Worm (Caenorhabditis elegans) whole organism, midembryonic: ENCODE results near the gene F11E6.8.

ENCODE experiments used
- T22C8.4 ChIP-seq: fragments of 200-800 bp; sonication (Bioruptor generic); IDR thresholded peaks from 2 replicates; pipeline ENCODE4 v1.3.6; 2022; ENCODE audit warnings: missing genetic modification characterization, missing compliant biosample characterization
- cog-1 ChIP-seq: sonication (generic microtip); optimal IDR thresholded peaks from 2 replicates; lab custom pipeline; 2016; ENCODE audit warnings: missing genetic modification characterization, missing compliant biosample characterization
- flt-1 ChIP-seq: fragments of 200-800 bp; sonication (Bioruptor generic); IDR thresholded peaks from 2 replicates; pipeline ENCODE4 v1.3.6; 2022; ENCODE audit warnings: missing genetic modification characterization, missing compliant biosample characterization
- klf-2 ChIP-seq: fragments of 200-800 bp; sonication (Bioruptor generic); conservative IDR thresholded peaks from 2 replicates; pipeline ENCODE4 v1.3.6; 2022; ENCODE audit warnings: missing genetic modification reagents, missing genetic modification characterization, missing compliant biosample characterization
- med-1 ChIP-seq: sonication (generic microtip); optimal IDR thresholded peaks from 2 replicates; lab custom pipeline; 2017; ENCODE audit warnings: missing genetic modification characterization, mild to moderate bottlenecking, missing compliant biosample characterization, antibody characterized with exemption, missing genetic modification reagents; ENCODE audit not compliant: insufficient read depth
- ref-1 ChIP-seq: fragments of 200-800 bp; sonication (Bioruptor generic); conservative IDR thresholded peaks from 2 replicates; pipeline ENCODE4 v1.3.6; 2022; ENCODE audit warnings: missing genetic modification reagents, missing genetic modification characterization, missing compliant biosample characterization
- tab-1 ChIP-seq: fragments of 200-800 bp; sonication (Bioruptor generic); IDR thresholded peaks from 2 replicates; pipeline ENCODE4 v1.3.6; 2022; ENCODE audit warnings: missing genetic modification characterization, missing compliant biosample characterization
- ztf-23 ChIP-seq: fragments of 200-800 bp; sonication (Bioruptor generic); IDR thresholded peaks from 2 replicates; pipeline ENCODE4 v1.3.6; 2022; ENCODE audit warnings: missing genetic modification reagents, missing genetic modification characterization, missing compliant biosample characterization
- ztf-29 ChIP-seq: fragments of 200-800 bp; sonication (Bioruptor generic); IDR thresholded peaks from 2 replicates; pipeline ENCODE4 v1.3.6; 2022; ENCODE audit warnings: missing genetic modification reagents, missing genetic modification characterization, missing compliant biosample characterization

F11E6.8 gene

ce11 chrIV:17450443-17450842, at the start of gene F11E6.8:
TSS of gene F11E6.8 (minus strand) at chrIV:17450543.
- TF ChIP-seq flt-1 (GFP tag; lab: Robert Waterston, UW), result no peak
- TF ChIP-seq T22C8.4, result no peak
- TF ChIP-seq ref-1, result no peak
- no peak for TF ChIP-seq tab-1 (GFP tag; lab: Robert Waterston, UW)
- TF ChIP-seq ztf-29 (GFP tag; lab: Robert Waterston, UW), result no peak
- TF ChIP-seq klf-2 (GFP tag; lab: Robert Waterston, UW), result no peak
- TF ChIP-seq cog-1 (tag; lab: Kevin White, UChicago), result no peak
- TF ChIP-seq med-1 (GFP tag; lab: Kevin White, UChicago), result no peak
- TF ChIP-seq ztf-23 (GFP tag; lab: Robert Waterston, UW), result no peak

ce11 chrIV:17492712-17493111, 42.4 kb upstream of the F11E6.8 start:
- 0 out of 2 replicates have a peak, but pooled peaks have one; percentile 10 for TF ChIP-seq klf-2 (GFP tag; lab: Robert Waterston, UW)

ce11 chrIV:17490679-17491078, 40.3 kb upstream of the F11E6.8 start, which contains the start of gene nas-6:
TSS of gene nas-6 (minus strand) at chrIV:17490779.
- TF ChIP-seq tab-1 (GFP tag; lab: Robert Waterston, UW) (no peak), T22C8.4 (no peak), ztf-23 (GFP tag; lab: Robert Waterston, UW) (no peak)

ce11 chrIV:17483230-17483629, 32.9 kb upstream of the F11E6.8 start, which contains the start of gene rabr-2:
TSS of gene rabr-2 (minus strand) at chrIV:17483330.
- TF ChIP-seq ztf-23 (GFP tag; lab: Robert Waterston, UW) (no peak), T22C8.4 (no peak), cog-1 (tag; lab: Kevin White, UChicago) (no peak), flt-1 (GFP tag; lab: Robert Waterston, UW) (no peak), ref-1 (no peak), klf-2 (GFP tag; lab: Robert Waterston, UW) (no peak), tab-1 (GFP tag; lab: Robert Waterston, UW) (no peak), med-1 (GFP tag; lab: Kevin White, UChicago) (no peak), ztf-29 (GFP tag; lab: Robert Waterston, UW) (no peak)

ce11 chrIV:17475743-17476142, 25.4 kb upstream of the F11E6.8 start, which contains the start of gene grl-24:
TSS of gene grl-24 (minus strand) at chrIV:17475843.
- no peak for TF ChIP-seq flt-1 (GFP tag; lab: Robert Waterston, UW)
- no peak for TF ChIP-seq cog-1 (tag; lab: Kevin White, UChicago)
- no peak for TF ChIP-seq ref-1
- no peak for TF ChIP-seq ztf-29 (GFP tag; lab: Robert Waterston, UW)
- TF ChIP-seq tab-1 (GFP tag; lab: Robert Waterston, UW), result no peak
- TF ChIP-seq T22C8.4, result no peak
- no peak for TF ChIP-seq ztf-23 (GFP tag; lab: Robert Waterston, UW)
- TF ChIP-seq klf-2 (GFP tag; lab: Robert Waterston, UW), result no peak
- TF ChIP-seq med-1 (GFP tag; lab: Kevin White, UChicago), result no peak

- TF ChIP-seq T22C8.4 (no peak), klf-2 (GFP tag; lab: Robert Waterston, UW) (no peak), cog-1 (tag; lab: Kevin White, UChicago) (no peak), ztf-23 (GFP tag; lab: Robert Waterston, UW) (no peak), ref-1 (no peak)
These were observed 24.9 kb upstream of the F11E6.8 start, which contains the start of gene F11E6.9 for ce11 chrIV:17475242-17475641. TSS of gene F11E6.9 (minus strand) at chrIV:17475342.

ce11 chrIV:17474047-17474446, 23.7 kb upstream of the F11E6.8 start:
- TF ChIP-seq ztf-29 (GFP tag; lab: Robert Waterston, UW) (no peak), ztf-23 (GFP tag; lab: Robert Waterston, UW) (no peak), tab-1 (GFP tag; lab: Robert Waterston, UW) (no peak), ref-1 (no peak), flt-1 (GFP tag; lab: Robert Waterston, UW) (no peak), cog-1 (tag; lab: Kevin White, UChicago) (no peak), med-1 (GFP tag; lab: Kevin White, UChicago) (no peak), T22C8.4 (no peak), klf-2 (GFP tag; lab: Robert Waterston, UW) (no peak)

ce11 chrIV:17473034-17473433, 22.7 kb upstream of the F11E6.8 start, which contains the start of gene gba-3:
TSS of gene gba-3 (plus strand) at chrIV:17473334.
- no peak for TF ChIP-seq ref-1
- no peak for TF ChIP-seq ztf-29 (GFP tag; lab: Robert Waterston, UW)
- TF ChIP-seq klf-2 (GFP tag; lab: Robert Waterston, UW), result no peak
- TF ChIP-seq tab-1 (GFP tag; lab: Robert Waterston, UW), result no peak
- no peak for TF ChIP-seq flt-1 (GFP tag; lab: Robert Waterston, UW)
- no peak for TF ChIP-seq med-1 (GFP tag; lab: Kevin White, UChicago)
- no peak for TF ChIP-seq T22C8.4
- no peak for TF ChIP-seq cog-1 (tag; lab: Kevin White, UChicago)

- TF ChIP-seq T22C8.4 (no peak), ztf-29 (GFP tag; lab: Robert Waterston, UW) (no peak), ref-1 (no peak), klf-2 (GFP tag; lab: Robert Waterston, UW) (no peak), flt-1 (GFP tag; lab: Robert Waterston, UW) (no peak), cog-1 (tag; lab: Kevin White, UChicago) (no peak), ztf-23 (GFP tag; lab: Robert Waterston, UW) (no peak), tab-1 (GFP tag; lab: Robert Waterston, UW) (no peak), med-1 (GFP tag; lab: Kevin White, UChicago) (no peak)
These were observed 21.6 kb upstream of the F11E6.8 start, which contains the start of gene epic-1 for ce11 chrIV:17471870-17472459. TSS of gene epic-1 (minus strand) at chrIV:17471920.
